Fruit fly (Drosophila melanogaster) whole organism, prepupa: ENCODE results near the gene CG5171.

ENCODE experiments used
- Blimp-1 ChIP-seq: fragments of 200-800 bp; sonication (Bioruptor generic); optimal IDR thresholded peaks from 3 replicates; lab custom pipeline; 2017; ENCODE audit warnings: missing biosample characterization, missing genetic modification characterization, mild to moderate bottlenecking, moderate library complexity, missing genetic modification reagents
- CG10631 ChIP-seq: fragments of 200-800 bp; sonication (Bioruptor generic); optimal IDR thresholded peaks from 2 replicates; lab custom pipeline; 2016; ENCODE audit warnings: missing biosample characterization, missing genetic modification characterization
- CG10669 ChIP-seq: fragments of 200-800 bp; sonication (Bioruptor generic); optimal IDR thresholded peaks from 3 replicates; lab custom pipeline; 2018; ENCODE audit warnings: missing biosample characterization, mild to moderate bottlenecking, missing genetic modification characterization, moderate library complexity
- CG11294 ChIP-seq: fragments of 200-800 bp; sonication (Bioruptor generic); IDR thresholded peaks from 2 replicates; pipeline ENCODE4 v1.3.6; 2022; ENCODE audit warnings: missing biosample characterization, missing genetic modification characterization
- CG11902 ChIP-seq: fragments of 200-800 bp; sonication (Bioruptor generic); optimal IDR thresholded peaks from 3 replicates; lab custom pipeline; 2016; ENCODE audit warnings: missing biosample characterization, missing genetic modification characterization
- CG15336 ChIP-seq: fragments of 200-800 bp; sonication (Bioruptor generic); IDR thresholded peaks from 2 replicates; pipeline ENCODE4 v1.3.6; 2022; ENCODE audit warnings: missing biosample characterization, missing genetic modification characterization
- CG1621 ChIP-seq: fragments of 200-800 bp; sonication (Bioruptor generic); optimal IDR thresholded peaks from 3 replicates; lab custom pipeline; 2018; ENCODE audit warnings: missing biosample characterization, mild to moderate bottlenecking, missing genetic modification characterization
- CG3032 ChIP-seq: fragments of 200-800 bp; optimal IDR thresholded peaks from 2 replicates; lab custom pipeline; 2019; ENCODE audit warnings: missing biosample characterization, mild to moderate bottlenecking, missing genetic modification characterization, moderate library complexity
- CG31627 ChIP-seq: fragments of 200-800 bp; sonication (Bioruptor generic); optimal IDR thresholded peaks from 3 replicates; lab custom pipeline; 2016; ENCODE audit warnings: missing biosample characterization, missing genetic modification characterization
- CG32006 ChIP-seq: fragments of 200-800 bp; sonication (Bioruptor generic); optimal IDR thresholded peaks from 3 replicates; lab custom pipeline; 2017; ENCODE audit warnings: missing biosample characterization, mild to moderate bottlenecking, missing genetic modification characterization
- CG34406 ChIP-seq: fragments of 200-800 bp; sonication (Bioruptor generic); optimal IDR thresholded peaks from 3 replicates; lab custom pipeline; 2016; ENCODE audit warnings: missing biosample characterization, missing genetic modification characterization
- CG3919 ChIP-seq: fragments of 200-800 bp; sonication (Bioruptor generic); optimal IDR thresholded peaks from 3 replicates; lab custom pipeline; 2016; ENCODE audit warnings: missing biosample characterization, missing genetic modification characterization
- CG6792 ChIP-seq: fragments of 200-800 bp; sonication (Bioruptor generic); optimal IDR thresholded peaks from 3 replicates; lab custom pipeline; 2016; ENCODE audit warnings: missing biosample characterization, missing genetic modification characterization
- CG6808 ChIP-seq: fragments of 200-800 bp; sonication (Bioruptor generic); optimal IDR thresholded peaks from 3 replicates; lab custom pipeline; 2017; ENCODE audit warnings: missing biosample characterization, missing genetic modification characterization, mild to moderate bottlenecking, moderate library complexity, missing genetic modification reagents
- CG8119 ChIP-seq: fragments of 200-800 bp; sonication (Bioruptor generic); IDR thresholded peaks from 3 replicates; pipeline ENCODE4 v1.3.6; 2022; ENCODE audit warnings: missing biosample characterization, missing genetic modification characterization
- CG8319 ChIP-seq: fragments of 200-800 bp; sonication (Bioruptor generic); optimal IDR thresholded peaks from 3 replicates; lab custom pipeline; 2016; ENCODE audit warnings: missing biosample characterization, missing genetic modification characterization
- Eip78C ChIP-seq: fragments of 200-800 bp; sonication (Bioruptor generic); peaks from one replicate; lab custom pipeline; 2016; ENCODE audit warnings: missing biosample characterization, missing genetic modification characterization
- Eip93F ChIP-seq: fragments of 200-800 bp; sonication (Bioruptor generic); optimal IDR thresholded peaks from 2 replicates; lab custom pipeline; 2016; ENCODE audit warnings: missing biosample characterization, mild to moderate bottlenecking, missing genetic modification characterization
- Ets21C ChIP-seq: fragments of 200-800 bp; sonication (Bioruptor generic); optimal IDR thresholded peaks from 3 replicates; lab custom pipeline; 2016; ENCODE audit warnings: missing biosample characterization, missing genetic modification characterization
- Ets96B ChIP-seq: fragments of 200-800 bp; optimal IDR thresholded peaks from 2 replicates; lab custom pipeline; 2019; ENCODE audit warnings: missing biosample characterization, mild to moderate bottlenecking, missing genetic modification characterization, moderate library complexity
- Hr39 ChIP-seq: fragments of 200-800 bp; sonication (Bioruptor generic); optimal IDR thresholded peaks from 2 replicates; lab custom pipeline; 2016; ENCODE audit warnings: missing biosample characterization, missing genetic modification characterization
- Hr4 ChIP-seq: fragments of 200-800 bp; sonication (Bioruptor generic); optimal IDR thresholded peaks from 3 replicates; lab custom pipeline; 2016; ENCODE audit warnings: missing biosample characterization, missing genetic modification characterization
- Met ChIP-seq: fragments of 200-800 bp; sonication (Bioruptor generic); optimal IDR thresholded peaks from 3 replicates; lab custom pipeline; 2016; ENCODE audit warnings: missing biosample characterization, missing genetic modification characterization
- OdsH ChIP-seq: fragments of 200-800 bp; sonication (Bioruptor generic); optimal IDR thresholded peaks from 3 replicates; lab custom pipeline; 2016; ENCODE audit warnings: missing biosample characterization, missing genetic modification characterization
- Smox ChIP-seq: fragments of 200-800 bp; sonication (Bioruptor generic); optimal IDR thresholded peaks from 3 replicates; lab custom pipeline; 2016; ENCODE audit warnings: missing biosample characterization, missing genetic modification characterization
- Sox14 ChIP-seq: fragments of 200-800 bp; sonication (Bioruptor generic); optimal IDR thresholded peaks from 3 replicates; lab custom pipeline; 2016; ENCODE audit warnings: missing biosample characterization, missing genetic modification characterization
- Sox15 ChIP-seq: fragments of 200-800 bp; sonication (Bioruptor generic); optimal IDR thresholded peaks from 3 replicates; lab custom pipeline; 2016; ENCODE audit warnings: missing biosample characterization, missing genetic modification characterization
- achi ChIP-seq: fragments of 200-800 bp; sonication (Bioruptor generic); optimal IDR thresholded peaks from 3 replicates; lab custom pipeline; 2016; ENCODE audit warnings: missing biosample characterization, missing genetic modification characterization
- cyc ChIP-seq: fragments of 200-800 bp; sonication (Bioruptor generic); optimal IDR thresholded peaks from 3 replicates; lab custom pipeline; 2016; ENCODE audit warnings: missing biosample characterization, missing genetic modification characterization
- dac ChIP-seq: fragments of 200-800 bp; sonication (Bioruptor generic); optimal IDR thresholded peaks from 2 replicates; lab custom pipeline; 2017; ENCODE audit warnings: missing biosample characterization, mild to moderate bottlenecking, missing genetic modification characterization
- dsx ChIP-seq: fragments of 200-800 bp; optimal IDR thresholded peaks from 3 replicates; lab custom pipeline; 2019; ENCODE audit warnings: missing biosample characterization, mild to moderate bottlenecking, missing genetic modification characterization, moderate library complexity; ENCODE audit not compliant: poor library complexity, severe bottlenecking
- eg ChIP-seq: fragments of 200-800 bp; sonication (Bioruptor generic); IDR thresholded peaks from 3 replicates; pipeline ENCODE4 v1.3.6; 2022; ENCODE audit warnings: missing biosample characterization, missing genetic modification characterization
- esn ChIP-seq: fragments of 200-800 bp; sonication (Bioruptor generic); optimal IDR thresholded peaks from 2 replicates; lab custom pipeline; 2016; ENCODE audit warnings: missing biosample characterization, mild to moderate bottlenecking, missing genetic modification characterization, moderate library complexity
- fd85E ChIP-seq: fragments of 200-800 bp; sonication (Bioruptor generic); optimal IDR thresholded peaks from 3 replicates; lab custom pipeline; 2016; ENCODE audit warnings: missing biosample characterization, missing genetic modification characterization
- lz ChIP-seq: fragments of 200-800 bp; sonication (Bioruptor generic); optimal IDR thresholded peaks from 3 replicates; lab custom pipeline; 2016; ENCODE audit warnings: missing biosample characterization, missing genetic modification characterization
- pdm3 ChIP-seq: fragments of 200-800 bp; sonication (Bioruptor generic); optimal IDR thresholded peaks from 3 replicates; lab custom pipeline; 2016; ENCODE audit warnings: missing biosample characterization, missing genetic modification characterization
- salr ChIP-seq, 2 experiments: fragments of 200-800 bp; sonication (Bioruptor generic); optimal IDR thresholded peaks; 3 replicates each; lab custom pipeline; 2016 to 2018; ENCODE audit warnings: missing biosample characterization in 2 of 2, missing genetic modification characterization in 2 of 2, mild to moderate bottlenecking in 1 of 2
- spab ChIP-seq: fragments of 200-800 bp; sonication (Bioruptor generic); optimal IDR thresholded peaks from 2 replicates; lab custom pipeline; 2017; ENCODE audit warnings: missing biosample characterization, mild to moderate bottlenecking, missing genetic modification characterization, missing genetic modification reagents
- ss ChIP-seq, 2 experiments: fragments of 200-800 bp; sonication (Bioruptor generic); optimal IDR thresholded peaks; 2 replicates in 1 of 2; 3 replicates in 1 of 2; lab custom pipeline; 2017 to 2018; ENCODE audit warnings: mild to moderate bottlenecking in 2 of 2, missing biosample characterization in 2 of 2, missing genetic modification characterization in 2 of 2, moderate library complexity in 1 of 2
- topi ChIP-seq: fragments of 200-800 bp; sonication (Bioruptor generic); optimal IDR thresholded peaks from 3 replicates; lab custom pipeline; 2016; ENCODE audit warnings: missing biosample characterization, missing genetic modification characterization
- vri ChIP-seq: fragments of 200-800 bp; sonication (Bioruptor generic); optimal IDR thresholded peaks from 3 replicates; lab custom pipeline; 2016; ENCODE audit warnings: missing biosample characterization, mild to moderate bottlenecking, missing genetic modification characterization

CG5171 gene

DNA sequence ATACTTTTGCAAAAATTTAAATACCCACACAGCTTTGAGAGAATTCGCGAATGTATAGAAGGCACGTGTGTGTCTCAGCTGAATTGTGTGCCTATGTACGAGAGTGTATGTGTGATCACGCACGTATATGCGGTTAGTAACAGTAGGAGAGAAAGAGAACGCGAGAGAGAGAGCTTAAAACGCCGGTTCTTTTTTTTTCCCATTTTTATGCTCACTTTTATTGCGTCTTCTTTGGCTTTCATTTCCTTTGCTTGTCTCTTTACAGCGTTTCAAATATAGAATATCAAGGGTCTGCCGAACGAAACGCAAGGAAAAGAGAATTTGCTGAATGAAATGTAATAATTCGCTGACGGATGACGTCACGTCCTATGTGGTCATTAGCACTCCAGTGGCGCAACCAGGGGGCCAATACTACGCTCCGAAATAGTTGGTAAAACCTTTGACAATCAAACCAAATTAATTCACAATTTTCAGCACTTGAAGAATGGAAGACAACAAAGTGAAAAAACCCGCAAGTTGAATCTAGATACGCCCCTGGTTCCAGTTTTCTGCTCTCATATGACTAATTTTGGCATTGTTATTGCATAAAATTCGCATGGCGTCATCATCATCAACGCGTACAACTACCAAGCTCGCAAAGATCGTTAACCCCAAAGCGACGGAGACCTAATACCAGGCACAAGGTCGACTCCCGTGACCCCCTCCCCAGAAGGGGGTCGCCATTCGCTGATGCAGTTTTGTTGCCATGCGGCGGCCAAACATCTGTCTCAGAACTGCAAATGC lies 24.0 kb downstream of the CG5171 start (continued):
- TF ChIP-seq CG31627 (peak; percentile 93), CG11294 (GFP tag; lab: Robert Waterston, UW) (peak; percentile 70; the same call in 1 of the 2 replicates), CG6808 (GFP tag; lab: Kevin White, UChicago) (peak; percentile 13), lz (GFP tag; lab: Kevin White, UChicago) (peak; percentile 93), pdm3 (GFP tag; lab: Kevin White, UChicago) (peak; percentile 84), spab (GFP tag; lab: Kevin White, UChicago) (peak; percentile 44), Hr4 (GFP tag; lab: Kevin White, UChicago) (peak; percentile 68), achi (GFP tag; lab: Kevin White, UChicago) (peak; percentile 80), CG11902 (GFP tag; lab: Kevin White, UChicago) (peak; percentile 76), salr (GFP tag; optimal IDR thresholded peaks at IDR 0.05; lab: Kevin White, UChicago) (peak; percentile 24 to 31), dac (GFP tag; lab: Kevin White, UChicago) (peak; percentile 37), ss (GFP tag; optimal IDR thresholded peaks at IDR 0.05; lab: Kevin White, UChicago) (peak; percentile 7 to 21), CG32006 (GFP tag; lab: Kevin White, UChicago) (peak; percentile 66), vri (GFP tag; lab: Kevin White, UChicago) (peak; percentile 97), CG10631 (GFP tag; lab: Kevin White, UChicago) (peak; percentile 69), fd85E (no peak), CG34406 (GFP tag; lab: Kevin White, UChicago) (peak; percentile 77), Hr39 (GFP tag; lab: Kevin White, UChicago) (peak; percentile 94), CG10669 (GFP tag; lab: Kevin White, UChicago) (peak; percentile 66), CG3919 (peak; percentile 85), CG8319 (GFP tag; lab: Kevin White, UChicago) (peak; percentile 70), CG1621 (peak; percentile 46), Blimp-1 (GFP tag; lab: Kevin White, UChicago) (peak; percentile 45), dsx (peak; percentile 29), topi (GFP tag; lab: Kevin White, UChicago) (peak; percentile 92), CG8119 (GFP tag; lab: Robert Waterston, UW) (peak; percentile 69)

DNA sequence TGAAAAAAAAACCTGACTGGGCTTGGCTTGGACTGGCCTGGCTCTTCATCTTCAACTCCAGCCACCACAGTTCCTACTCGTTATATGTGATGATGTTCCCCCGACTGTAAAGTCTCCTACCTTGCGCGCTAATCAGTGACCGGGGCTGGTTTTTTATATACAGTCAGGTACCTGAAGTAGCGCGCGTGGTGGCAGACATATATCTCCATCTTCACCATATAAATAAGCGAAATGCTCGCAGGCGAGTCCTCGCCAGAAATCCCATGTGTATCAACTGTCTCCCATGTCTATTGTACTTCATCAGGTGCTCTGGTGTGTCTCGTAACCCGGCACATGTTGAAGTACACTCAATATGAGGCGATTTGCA lies 24.5 kb downstream of the CG5171 start:
- TF ChIP-seq CG8119 (GFP tag; lab: Robert Waterston, UW) (no peak), pdm3 (GFP tag; lab: Kevin White, UChicago) (no peak)

DNA sequence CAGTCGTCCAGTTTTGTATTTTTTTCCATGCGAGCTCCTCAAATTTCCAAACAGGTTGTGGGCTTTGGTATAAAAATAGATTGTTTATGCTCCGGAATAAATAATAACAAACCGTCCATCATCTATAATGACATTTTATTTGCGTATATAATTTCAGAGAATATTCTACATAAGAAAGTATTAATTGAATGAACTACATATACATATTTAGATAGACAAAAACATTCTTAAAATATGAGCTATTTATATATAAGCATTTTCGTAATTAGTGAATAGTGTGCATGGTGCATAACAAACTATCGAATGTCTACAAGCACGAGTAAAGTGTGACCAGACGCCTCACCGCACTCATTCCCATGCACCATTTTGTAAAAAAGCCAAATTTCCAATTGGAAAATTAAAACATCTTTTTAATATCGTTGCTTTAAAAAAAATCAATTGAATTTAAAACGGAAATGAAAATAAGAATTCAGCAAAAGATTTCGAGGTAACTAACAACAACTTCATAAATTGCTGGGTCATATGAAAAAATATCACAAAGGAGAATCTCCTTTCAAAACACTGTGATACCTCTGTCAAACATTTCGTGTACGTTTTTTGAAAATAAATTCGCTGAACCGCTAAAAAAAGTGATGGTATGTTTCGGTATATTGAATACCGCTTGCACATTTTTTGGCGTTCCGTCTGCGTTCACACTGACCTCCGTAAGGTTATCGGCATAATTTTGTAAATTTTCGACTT lies 25.4 kb downstream of the CG5171 start, which contains the start of gene muc:
muc (plus strand) TSS at position 541 of the 741 bp plus-strand sequence.
- TF ChIP-seq Ets21C (GFP tag; lab: Kevin White, UChicago) = peak; percentile 38
- peak; percentile 0 for TF ChIP-seq cyc (GFP tag; lab: Kevin White, UChicago)
- TF ChIP-seq CG15336 (GFP tag; lab: Robert Waterston, UW) = no peak
- peak; percentile 51 for TF ChIP-seq lz (GFP tag; lab: Kevin White, UChicago)
- TF ChIP-seq Hr39 (GFP tag; lab: Kevin White, UChicago) = peak; percentile 18
- TF ChIP-seq CG3919 = peak; percentile 27
- peak; percentile 1 for TF ChIP-seq Eip93F (GFP tag; lab: Kevin White, UChicago)
- TF ChIP-seq CG3032 (tag; lab: Kevin White, UChicago) = peak; percentile 39
- peak; percentile 9 for TF ChIP-seq pdm3 (GFP tag; lab: Kevin White, UChicago)
- TF ChIP-seq CG6792 = peak; percentile 5
- peak; percentile 69 for TF ChIP-seq Eip78C (GFP tag; lab: Kevin White, UChicago)
- no peak for TF ChIP-seq CG6808 (GFP tag; lab: Kevin White, UChicago)
- TF ChIP-seq achi (GFP tag; lab: Kevin White, UChicago) = no peak
- peak; percentile 3 for TF ChIP-seq topi (GFP tag; lab: Kevin White, UChicago)
- peak; percentile 59 for TF ChIP-seq Smox
- TF ChIP-seq OdsH (GFP tag; lab: Kevin White, UChicago) = no peak
- peak; percentile 31 for TF ChIP-seq esn (GFP tag; lab: Kevin White, UChicago)
- peak; percentile 60 for TF ChIP-seq CG31627
- TF ChIP-seq CG11294 (GFP tag; lab: Robert Waterston, UW) = no peak
- peak in 1 of 2 experiments; percentile 8 for TF ChIP-seq salr (GFP tag; optimal IDR thresholded peaks at IDR 0.05; lab: Kevin White, UChicago)
- TF ChIP-seq dsx = peak; percentile 13
- no peak for TF ChIP-seq CG1621
- peak; percentile 14 for TF ChIP-seq Sox15 (GFP tag; lab: Kevin White, UChicago)
- TF ChIP-seq CG34406 (GFP tag; lab: Kevin White, UChicago) = peak; percentile 18
- TF ChIP-seq eg (GFP tag; lab: Robert Waterston, UW) = peak; percentile 42; the same call in 2 of the 3 replicates
- TF ChIP-seq CG10669 (GFP tag; lab: Kevin White, UChicago) = peak; percentile 2
- no peak for TF ChIP-seq Ets96B
- peak; percentile 38 for TF ChIP-seq Sox14 (GFP tag; lab: Kevin White, UChicago)
- peak; percentile 34 for TF ChIP-seq Met
- TF ChIP-seq CG32006 (GFP tag; lab: Kevin White, UChicago) = peak; percentile 27
